Fruit fly (Drosophila melanogaster): Measurements from ENCODE around the gene CG18428.

- TF ChIP-seq usp (GFP tag; optimal IDR thresholded peaks at IDR 0.05) (no peak), psq (optimal IDR thresholded peaks at IDR 0.05) (no peak)
Observed at dm6 chr3R:24069965-24070364, 39.2 kb upstream of the CG18428 start.

Measured in whole organism.